Fruit fly (Drosophila melanogaster) whole organism, prepupa: ENCODE results near the gene CG13062.

ENCODE experiments used
- OdsH ChIP-seq: fragments of 200-800 bp; sonication (Bioruptor generic); optimal IDR thresholded peaks from 3 replicates; lab custom pipeline; 2016; ENCODE audit warnings: missing biosample characterization, missing genetic modification characterization
- Sox15 ChIP-seq: fragments of 200-800 bp; sonication (Bioruptor generic); optimal IDR thresholded peaks from 3 replicates; lab custom pipeline; 2016; ENCODE audit warnings: missing biosample characterization, missing genetic modification characterization

- TF ChIP-seq OdsH (GFP tag; lab: Kevin White, UChicago): no peak
- no peak for TF ChIP-seq Sox15
Observed at dm6 chr3L:16359795-16360194, 45.7 kb downstream of the CG13062 start.
